Fruit fly (Drosophila melanogaster) whole organism, embryonic: ENCODE results near the gene dah.

ENCODE experiments used
- ATbp ChIP-seq: fragments of 200-800 bp; sonication (Bioruptor generic); optimal IDR thresholded peaks from 2 replicates; lab custom pipeline; 2017; ENCODE audit warnings: missing biosample characterization, mild to moderate bottlenecking, missing genetic modification characterization, missing genetic modification reagents
- CG17568 ChIP-seq: fragments of 200-800 bp; sonication (Bioruptor generic); optimal IDR thresholded peaks from 2 replicates; lab custom pipeline; 2018; ENCODE audit warnings: missing biosample characterization, mild to moderate bottlenecking, missing genetic modification characterization, moderate library complexity
- CG33557 ChIP-seq: fragments of 200-800 bp; sonication (Bioruptor generic); optimal IDR thresholded peaks from 2 replicates; lab custom pipeline; 2019; ENCODE audit warnings: missing biosample characterization, mild to moderate bottlenecking, missing genetic modification characterization, moderate library complexity
- Ptx1 ChIP-seq: fragments of 200-800 bp; sonication (Bioruptor generic); IDR thresholded peaks from 2 replicates; pipeline ENCODE4 v1.3.6; 2022; ENCODE audit warnings: missing biosample characterization, missing genetic modification characterization
- Usf ChIP-seq: fragments of 200-800 bp; sonication (Bioruptor generic); optimal IDR thresholded peaks from 2 replicates; lab custom pipeline; 2017; ENCODE audit warnings: missing genotype, missing biosample characterization, missing genetic modification characterization
- danr ChIP-seq: fragments of 200-800 bp; sonication (Bioruptor generic); IDR thresholded peaks from 2 replicates; pipeline ENCODE4 v1.3.6; 2022; ENCODE audit warnings: missing biosample characterization, missing genetic modification characterization
- kay ChIP-seq: fragments of 200-800 bp; sonication (Bioruptor generic); optimal IDR thresholded peaks from 2 replicates; lab custom pipeline; 2016; ENCODE audit warnings: missing biosample characterization, missing genetic modification characterization
- lola ChIP-seq, 3 experiments: fragments of >200 bp in 2 of 3; fragments of 200-800 bp in 1 of 3; sonication (Bioruptor generic) in 1 of 3; optimal IDR thresholded peaks; 2 replicates each; lab custom pipeline; 2017 to 2019; ENCODE audit warnings: missing biosample characterization in 3 of 3, missing genetic modification characterization in 3 of 3, mild to moderate bottlenecking in 1 of 3, moderate library complexity in 1 of 3
- lov ChIP-seq, 2 experiments: fragments of 200-800 bp in 1 of 2; fragments of >200 bp in 1 of 2; sonication (Bioruptor generic) in 1 of 2; IDR thresholded peaks in 1 of 2; optimal IDR thresholded peaks in 1 of 2; 2 replicates in 1 of 2; 3 replicates in 1 of 2; pipeline versions ENCODE4 v1.3.6 to Lab custom; 2017 to 2022; ENCODE audit warnings: missing biosample characterization in 1 of 2, missing genetic modification characterization in 1 of 2
- zfh2 ChIP-seq: fragments of 200-800 bp; sonication (Bioruptor generic); optimal IDR thresholded peaks from 2 replicates; lab custom pipeline; 2016; ENCODE audit warnings: missing biosample characterization, missing genetic modification characterization

dm6 chrX:15292794-15293193 lies 35.3 kb upstream of the dah start, which contains the start of gene CG5877:
- TF ChIP-seq CG33557 (no peak), lola (GFP tag; optimal IDR thresholded peaks at IDR 0.05; lab: Kevin White, UChicago) (no peak), danr (GFP tag; lab: Robert Waterston, UW) (no peak), zfh2 (GFP tag; lab: Kevin White, UChicago) (no peak), ATbp (GFP tag; lab: Kevin White, UChicago) (no peak), Ptx1 (GFP tag; lab: Robert Waterston, UW) (no peak), CG17568 (GFP tag; lab: Kevin White, UChicago) (no peak), Usf (GFP tag; lab: Kevin White, UChicago) (no peak), kay (GFP tag; lab: Kevin White, UChicago) (no peak), lov (optimal IDR thresholded peaks at IDR 0.05; lab: Kevin White, UChicago) (no peak), lov (GFP tag; IDR thresholded peaks at IDR 0.05; lab: Robert Waterston, UW) (no peak)
